Fruit fly (Drosophila melanogaster) Kc167 (cell line): Measurements from ENCODE around the gene CG5653.

Source experiments
- Myc ChIP-seq: fragments of >200 bp; optimal IDR thresholded peaks from 2 replicates; lab custom pipeline; 2017; ENCODE audit warnings: missing external identifiers
- Sin3A ChIP-seq: fragments of >200 bp; optimal IDR thresholded peaks from 2 replicates; lab custom pipeline; 2018; ENCODE audit warnings: missing external identifiers
- h ChIP-seq: fragments of >200 bp; optimal IDR thresholded peaks from 3 replicates; lab custom pipeline; 2018; ENCODE audit warnings: missing external identifiers
- insv ChIP-seq: fragments of >200 bp; optimal IDR thresholded peaks from 3 replicates; lab custom pipeline; 2018; ENCODE audit warnings: missing external identifiers
- psq ChIP-seq: fragments of >200 bp; optimal IDR thresholded peaks from 2 replicates; lab custom pipeline; 2017; ENCODE audit warnings: missing external identifiers
- ttk ChIP-seq: sonication (Bioruptor generic); optimal IDR thresholded peaks from 2 replicates; lab custom pipeline; 2017; ENCODE audit warnings: missing external identifiers

The CG5653 gene

dm6 chr3L:8931916-8932315 lies 34.3 kb downstream of the CG5653 start:
- TF ChIP-seq psq (lab: Kevin White, UChicago) (no peak), Myc (no peak), ttk (no peak), Sin3A (lab: Kevin White, UChicago) (no peak), h (lab: Kevin White, UChicago) (no peak), insv (lab: Kevin White, UChicago) (no peak)

DNA sequence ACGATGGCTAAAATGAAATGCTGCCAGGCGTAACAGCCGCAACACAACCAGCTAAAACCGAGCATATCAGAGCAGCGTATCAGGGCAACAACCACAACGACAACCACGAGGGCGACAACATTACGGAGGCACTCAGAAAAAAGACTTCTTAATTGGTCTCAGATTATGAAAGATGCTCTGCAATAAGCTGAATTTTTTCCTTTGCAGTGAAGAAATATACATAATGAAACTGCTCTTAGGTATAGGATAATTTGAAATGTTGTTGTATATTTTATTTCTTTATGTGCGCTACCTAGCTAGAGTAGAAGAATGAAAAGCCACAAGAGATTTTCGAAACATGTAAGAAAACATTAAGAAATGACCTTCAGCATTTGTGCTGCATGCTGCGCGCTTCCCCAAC lies 36.6 kb downstream of the CG5653 start:
- TF ChIP-seq ttk (no peak), h (lab: Kevin White, UChicago) (no peak), insv (lab: Kevin White, UChicago) (no peak), Myc (no peak), Sin3A (lab: Kevin White, UChicago) (no peak), psq (lab: Kevin White, UChicago) (no peak)

dm6 chr3L:8925679-8926078 lies 40.5 kb downstream of the CG5653 start:
- TF ChIP-seq ttk (no peak), Myc (no peak), insv (lab: Kevin White, UChicago) (no peak), Sin3A (lab: Kevin White, UChicago) (no peak), psq (lab: Kevin White, UChicago) (no peak), h (lab: Kevin White, UChicago) (no peak)

- TF ChIP-seq ttk: no peak
- no peak for TF ChIP-seq Myc
- TF ChIP-seq insv (lab: Kevin White, UChicago): no peak
These were observed 41.2 kb downstream of the CG5653 start for dm6 chr3L:8924999-8925398.

DNA sequence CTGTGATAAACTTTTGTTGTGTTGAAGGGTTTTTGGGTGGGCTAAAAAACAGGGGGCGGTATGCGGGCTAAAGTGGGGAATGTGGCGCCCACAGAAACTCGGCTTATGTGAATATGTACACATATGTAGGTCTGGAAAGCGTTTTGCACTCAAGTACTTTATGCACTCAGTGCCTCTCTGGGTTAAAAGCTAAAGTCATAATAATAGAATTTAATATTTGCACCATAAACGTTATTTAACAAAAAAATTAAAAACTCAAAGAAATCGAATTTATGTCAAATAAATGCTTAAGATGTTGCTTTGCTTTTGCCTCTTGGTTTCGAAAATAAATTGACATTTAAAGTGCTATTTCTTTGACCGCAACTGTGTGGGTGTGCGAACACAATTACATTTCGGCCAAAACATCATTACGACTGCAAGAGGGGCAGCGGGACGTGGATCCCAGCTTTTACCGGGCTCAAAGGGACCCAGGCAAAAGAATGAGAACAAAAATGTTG lies 41.7 kb downstream of the CG5653 start:
- TF ChIP-seq Sin3A (lab: Kevin White, UChicago) (no peak), ttk (no peak), h (lab: Kevin White, UChicago) (no peak), psq (lab: Kevin White, UChicago) (no peak), Myc (no peak), insv (lab: Kevin White, UChicago) (no peak)

DNA sequence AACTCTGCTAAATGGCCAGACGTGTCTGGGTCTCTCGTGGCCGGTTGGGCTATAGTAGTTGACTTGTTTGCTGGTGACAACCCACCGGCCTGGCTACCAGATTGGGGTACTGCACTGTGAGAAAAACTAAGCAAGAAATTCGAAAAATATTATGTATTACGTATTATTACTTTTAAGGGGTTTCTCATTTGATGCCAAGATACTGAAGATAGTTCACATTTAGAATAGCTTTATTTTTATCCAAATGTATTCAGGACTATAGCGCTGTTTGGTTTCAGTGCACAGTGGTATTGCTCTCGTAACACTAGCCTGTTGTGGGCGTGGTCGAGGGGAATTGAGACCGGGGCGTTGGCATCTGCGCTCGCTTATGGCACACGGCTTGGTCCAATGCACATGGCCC lies 45.5 kb downstream of the CG5653 start:
- TF ChIP-seq h (lab: Kevin White, UChicago): no peak
- no peak for TF ChIP-seq ttk
- no peak for TF ChIP-seq Sin3A (lab: Kevin White, UChicago)
- TF ChIP-seq Myc: no peak
- no peak for TF ChIP-seq psq (lab: Kevin White, UChicago)
- TF ChIP-seq insv (lab: Kevin White, UChicago): no peak

DNA sequence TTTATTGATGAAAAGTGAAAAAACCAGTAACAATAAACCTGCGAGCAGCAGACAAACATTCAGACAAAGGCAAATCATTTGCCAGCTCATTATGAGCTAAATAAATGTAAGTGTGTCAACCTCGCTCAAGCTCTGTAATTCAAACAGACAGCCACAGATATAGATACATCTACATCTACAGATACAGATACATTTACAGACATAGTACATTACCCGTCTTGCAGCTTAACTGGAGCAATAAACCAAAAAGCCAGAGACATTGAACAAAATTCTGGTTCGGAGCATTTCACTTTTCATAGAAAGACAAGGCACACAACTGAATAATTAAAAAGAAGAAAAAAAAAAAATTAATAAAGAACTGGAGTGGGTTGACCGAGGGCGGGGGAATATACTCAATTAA lies 46.5 kb downstream of the CG5653 start:
- no peak for TF ChIP-seq psq (lab: Kevin White, UChicago)
- TF ChIP-seq ttk: no peak
- no peak for TF ChIP-seq Sin3A (lab: Kevin White, UChicago)
- no peak for TF ChIP-seq Myc
- TF ChIP-seq insv (lab: Kevin White, UChicago): no peak
- TF ChIP-seq h (lab: Kevin White, UChicago): no peak
